Fruit fly (Drosophila melanogaster) whole organism, embryonic: Measurements from ENCODE around the gene CG43093.
A peak's percentile ranks its signal among the peaks of the same experiment; 100 is the strongest.

Source experiments
- Ada2b ChIP-seq: fragments of 200-800 bp; sonication (Bioruptor generic); IDR thresholded peaks from 2 replicates; pipeline ENCODE4 v1.3.6; 2022; ENCODE audit warnings: missing biosample characterization, missing genetic modification characterization
- Antp ChIP-seq: fragments of 200-800 bp; sonication (Bioruptor generic); optimal IDR thresholded peaks from 3 replicates; lab custom pipeline; 2016; ENCODE audit warnings: missing biosample characterization, missing genetic modification characterization
- Blimp-1 ChIP-seq: fragments of 200-800 bp; sonication (Bioruptor generic); optimal IDR thresholded peaks from 3 replicates; lab custom pipeline; 2018; ENCODE audit warnings: missing biosample characterization, missing genetic modification characterization, mild to moderate bottlenecking, moderate library complexity, missing genetic modification reagents
- BtbVII ChIP-seq: fragments of 200-800 bp; sonication (Bioruptor generic); optimal IDR thresholded peaks from 3 replicates; lab custom pipeline; 2017; ENCODE audit warnings: missing biosample characterization, mild to moderate bottlenecking, missing genetic modification characterization
- CG10543 ChIP-seq: fragments of 200-800 bp; sonication (Bioruptor generic); optimal IDR thresholded peaks from 3 replicates; lab custom pipeline; 2017; ENCODE audit warnings: missing biosample characterization, mild to moderate bottlenecking, missing genetic modification characterization, moderate library complexity
- CG11247 ChIP-seq: fragments of 200-800 bp; sonication (Bioruptor generic); IDR thresholded peaks from 2 replicates; pipeline ENCODE4 v1.3.6; 2022; ENCODE audit warnings: missing biosample characterization, missing genetic modification characterization
- CG11398 ChIP-seq: fragments of 200-800 bp; sonication (Bioruptor generic); optimal IDR thresholded peaks from 2 replicates; lab custom pipeline; 2016; ENCODE audit warnings: missing biosample characterization, missing genetic modification characterization
- CG11504 ChIP-seq: fragments of 200-800 bp; sonication (Bioruptor generic); optimal IDR thresholded peaks from 3 replicates; lab custom pipeline; 2019; ENCODE audit warnings: missing biosample characterization, mild to moderate bottlenecking, missing genetic modification characterization, moderate library complexity
- CG12071 ChIP-seq: fragments of 200-800 bp; sonication (Bioruptor generic); optimal IDR thresholded peaks from 3 replicates; lab custom pipeline; 2018; ENCODE audit warnings: missing biosample characterization, mild to moderate bottlenecking, missing genetic modification characterization
- CG13424 ChIP-seq: fragments of 200-800 bp; sonication (Bioruptor generic); optimal IDR thresholded peaks from 2 replicates; lab custom pipeline; 2019; ENCODE audit warnings: missing biosample characterization, mild to moderate bottlenecking, missing genetic modification characterization, moderate library complexity
- CG14014 ChIP-seq: fragments of 200-800 bp; sonication (Bioruptor generic); IDR thresholded peaks from 2 replicates; pipeline ENCODE4 v1.3.6; 2022; ENCODE audit warnings: missing biosample characterization, missing genetic modification characterization
- CG17359 ChIP-seq: fragments of 200-800 bp; sonication (Bioruptor generic); optimal IDR thresholded peaks from 3 replicates; lab custom pipeline; 2018; ENCODE audit warnings: missing biosample characterization, mild to moderate bottlenecking, missing genetic modification characterization, moderate library complexity
- CG18599 ChIP-seq: fragments of 200-800 bp; sonication (Bioruptor generic); optimal IDR thresholded peaks from 3 replicates; lab custom pipeline; 2017; ENCODE audit warnings: missing biosample characterization, missing genetic modification characterization, mild to moderate bottlenecking, moderate library complexity, missing genetic modification reagents
- CG2712 ChIP-seq: fragments of 200-800 bp; optimal IDR thresholded peaks from 3 replicates; lab custom pipeline; 2019; ENCODE audit warnings: missing biosample characterization, mild to moderate bottlenecking, missing genetic modification characterization, moderate library complexity
- CG31441 ChIP-seq: fragments of 200-800 bp; sonication (Bioruptor generic); IDR thresholded peaks from 2 replicates; pipeline ENCODE4 v1.3.6; 2022; ENCODE audit warnings: missing biosample characterization, missing genetic modification characterization
- CG32532 ChIP-seq: fragments of 200-800 bp; sonication (Bioruptor generic); IDR thresholded peaks from 2 replicates; pipeline ENCODE4 v1.3.6; 2022; ENCODE audit warnings: missing biosample characterization, missing genetic modification characterization
- CG3847 ChIP-seq: fragments of 200-800 bp; sonication (Bioruptor generic); IDR thresholded peaks from 2 replicates; pipeline ENCODE4 v1.3.6; 2022; ENCODE audit warnings: missing biosample characterization, missing genetic modification characterization
- CG5245 ChIP-seq: fragments of 200-800 bp; sonication (Bioruptor generic); optimal IDR thresholded peaks from 3 replicates; lab custom pipeline; 2016; ENCODE audit warnings: missing biosample characterization, missing genetic modification characterization
- CrebB ChIP-seq: fragments of 200-800 bp; sonication (Bioruptor generic); optimal IDR thresholded peaks from 3 replicates; lab custom pipeline; 2018; ENCODE audit warnings: missing biosample characterization, mild to moderate bottlenecking, missing genetic modification characterization
- Dbx ChIP-seq: fragments of 200-800 bp; sonication (Bioruptor generic); IDR thresholded peaks from 3 replicates; pipeline ENCODE4 v1.3.6; 2022; ENCODE audit warnings: missing biosample characterization, missing genetic modification characterization
- Deaf1 ChIP-seq: fragments of 200-800 bp; optimal IDR thresholded peaks from 3 replicates; lab custom pipeline; 2019; ENCODE audit warnings: missing biosample characterization, mild to moderate bottlenecking, missing genetic modification characterization, moderate library complexity
- Drgx ChIP-seq: fragments of 200-800 bp; sonication (Bioruptor generic); IDR thresholded peaks from 2 replicates; pipeline ENCODE4 v1.3.6; 2022; ENCODE audit warnings: missing biosample characterization, missing genetic modification characterization
- E2f1 ChIP-seq: fragments of 200-800 bp; sonication (Bioruptor generic); IDR thresholded peaks from 2 replicates; pipeline ENCODE4 v1.3.6; 2022; ENCODE audit warnings: missing biosample characterization, missing genetic modification characterization
- Fer2 ChIP-seq: fragments of 200-800 bp; sonication (Bioruptor generic); optimal IDR thresholded peaks from 2 replicates; lab custom pipeline; 2018; ENCODE audit warnings: missing biosample characterization, mild to moderate bottlenecking, missing genetic modification characterization, moderate library complexity
- Jarid2 ChIP-seq: fragments of 200-800 bp; sonication (Bioruptor generic); optimal IDR thresholded peaks from 3 replicates; lab custom pipeline; 2017; ENCODE audit warnings: mild to moderate bottlenecking, missing biosample characterization, missing genetic modification reagents, missing genetic modification characterization
- NFAT ChIP-seq: fragments of 200-800 bp; sonication (Bioruptor generic); IDR thresholded peaks from 2 replicates; pipeline ENCODE4 v1.3.6; 2022; ENCODE audit warnings: missing biosample characterization, missing genetic modification characterization
- Nf-YC ChIP-seq: fragments of 200-800 bp; optimal IDR thresholded peaks from 3 replicates; lab custom pipeline; 2019; ENCODE audit warnings: missing biosample characterization, mild to moderate bottlenecking, missing genetic modification characterization, moderate library complexity
- PHDP ChIP-seq: fragments of 200-800 bp; sonication (Bioruptor generic); optimal IDR thresholded peaks from 3 replicates; lab custom pipeline; 2018; ENCODE audit warnings: missing biosample characterization, mild to moderate bottlenecking, missing genetic modification characterization, moderate library complexity
- Pdp1 ChIP-seq, 2 experiments: fragments of 200-800 bp; sonication (Bioruptor generic); optimal IDR thresholded peaks; 3 replicates each; lab custom pipeline; 2016; ENCODE audit warnings: missing biosample characterization in 2 of 2, missing genetic modification characterization in 2 of 2, mild to moderate bottlenecking in 1 of 2, moderate library complexity in 1 of 2
- Rfx ChIP-seq: fragments of 200-800 bp; sonication (Bioruptor generic); IDR thresholded peaks from 2 replicates; pipeline ENCODE4 v1.3.6; 2022; ENCODE audit warnings: missing biosample characterization, missing genetic modification characterization
- Stat92E ChIP-seq, 3 experiments: fragments of >200 bp in 2 of 3; fragments of 200-800 bp in 1 of 3; sonication (Bioruptor generic) in 1 of 3; optimal IDR thresholded peaks; 2 replicates each; lab custom pipeline; 2017 to 2019; ENCODE audit warnings: missing biosample characterization in 3 of 3, missing genetic modification characterization in 3 of 3, mild to moderate bottlenecking in 1 of 3, moderate library complexity in 1 of 3
- Xrp1 ChIP-seq: fragments of 200-800 bp; sonication (Bioruptor generic); IDR thresholded peaks from 2 replicates; pipeline ENCODE4 v1.3.6; 2022; ENCODE audit warnings: missing biosample characterization, missing genetic modification characterization
- bigmax ChIP-seq: fragments of 200-800 bp; sonication (Bioruptor generic); optimal IDR thresholded peaks from 2 replicates; lab custom pipeline; 2018; ENCODE audit warnings: missing biosample characterization, mild to moderate bottlenecking, missing genetic modification characterization
- bowl ChIP-seq: fragments of 200-800 bp; sonication (Bioruptor generic); IDR thresholded peaks from 2 replicates; pipeline ENCODE4 v1.3.6; 2022; ENCODE audit warnings: missing biosample characterization, missing genetic modification characterization
- chinmo ChIP-seq: fragments of 200-800 bp; sonication (Bioruptor generic); IDR thresholded peaks from 4 replicates; pipeline ENCODE4 v1.3.6; 2022; ENCODE audit warnings: missing biosample characterization, missing genetic modification characterization; ENCODE audit not compliant: partially characterized antibody
- ci ChIP-seq: fragments of 200-800 bp; sonication (Bioruptor generic); IDR thresholded peaks from 3 replicates; pipeline ENCODE4 v1.3.6; 2022; ENCODE audit warnings: missing biosample characterization, missing genetic modification characterization
- corto ChIP-seq: fragments of 200-800 bp; sonication (Bioruptor generic); optimal IDR thresholded peaks from 2 replicates; lab custom pipeline; 2016; ENCODE audit warnings: missing biosample characterization, mild to moderate bottlenecking, missing genetic modification characterization, moderate library complexity
- dysf ChIP-seq: fragments of 200-800 bp; sonication (Bioruptor generic); IDR thresholded peaks from 3 replicates; pipeline ENCODE4 v1.3.6; 2022; ENCODE audit warnings: missing biosample characterization, missing genetic modification characterization
- esg ChIP-seq: fragments of 200-800 bp; sonication (Bioruptor generic); conservative IDR thresholded peaks from 2 replicates; pipeline ENCODE4 v1.3.6; 2022; ENCODE audit warnings: missing biosample characterization, missing genetic modification characterization
- eve ChIP-seq, 2 experiments: fragments of >200 bp; optimal IDR thresholded peaks; 2 replicates each; lab custom pipeline; 2017; ENCODE audit warnings: missing biosample characterization in 2 of 2, missing genetic modification characterization in 2 of 2
- gcm ChIP-seq: fragments of 200-800 bp; sonication (Bioruptor generic); optimal IDR thresholded peaks from 2 replicates; lab custom pipeline; 2019; ENCODE audit warnings: missing biosample characterization, mild to moderate bottlenecking, missing genetic modification characterization, moderate library complexity
- nom ChIP-seq: fragments of 200-800 bp; sonication (Bioruptor generic); optimal IDR thresholded peaks from 2 replicates; lab custom pipeline; 2017; ENCODE audit warnings: missing biosample characterization, missing genetic modification characterization, mild to moderate bottlenecking, moderate library complexity, missing genetic modification reagents
- odd ChIP-seq: fragments of 200-800 bp; sonication (Bioruptor generic); optimal IDR thresholded peaks from 2 replicates; lab custom pipeline; 2017; ENCODE audit warnings: missing biosample characterization, mild to moderate bottlenecking, missing genetic modification characterization
- sim ChIP-seq: fragments of 200-800 bp; sonication (Bioruptor generic); IDR thresholded peaks from 2 replicates; pipeline ENCODE4 v1.3.6; 2022; ENCODE audit warnings: missing biosample characterization, missing genetic modification characterization
- sob ChIP-seq: fragments of 200-800 bp; sonication (Bioruptor generic); IDR thresholded peaks from 2 replicates; pipeline ENCODE4 v1.3.6; 2022; ENCODE audit warnings: missing biosample characterization, missing genetic modification characterization
- sug ChIP-seq: fragments of 200-800 bp; optimal IDR thresholded peaks from 2 replicates; lab custom pipeline; 2019; ENCODE audit warnings: missing biosample characterization, mild to moderate bottlenecking, missing genetic modification characterization, moderate library complexity
- twi ChIP-seq: fragments of 200-800 bp; optimal IDR thresholded peaks from 2 replicates; lab custom pipeline; 2019; ENCODE audit warnings: missing biosample characterization, mild to moderate bottlenecking, missing genetic modification characterization, moderate library complexity
- z ChIP-seq: fragments of 200-800 bp; sonication (Bioruptor generic); IDR thresholded peaks from 3 replicates; pipeline ENCODE4 v1.3.6; 2022; ENCODE audit warnings: missing biosample characterization, missing genetic modification characterization
- zen ChIP-seq: fragments of 200-800 bp; sonication (Bioruptor generic); optimal IDR thresholded peaks from 3 replicates; lab custom pipeline; 2018; ENCODE audit warnings: missing biosample characterization, mild to moderate bottlenecking, missing genetic modification characterization, moderate library complexity

CG43093 gene

dm6 chr3R:22781412-22781811 lies 11.3 kb upstream of the CG43093 start (continued):
- TF ChIP-seq CG2712 (tag; lab: Kevin White, UChicago) (peak; percentile 0), corto (GFP tag; lab: Kevin White, UChicago) (peak; percentile 28), CG11398 (GFP tag; lab: Kevin White, UChicago) (no peak), Stat92E (GFP tag; optimal IDR thresholded peaks at IDR 0.05; lab: Kevin White, UChicago) (peak in 1 of 3 experiments; percentile 36), Ada2b (GFP tag; lab: Robert Waterston, UW) (no peak), CG5245 (GFP tag; lab: Kevin White, UChicago) (no peak), Jarid2 (GFP tag; lab: Kevin White, UChicago) (peak; percentile 56), esg (GFP tag; lab: Robert Waterston, UW) (no peak), Rfx (GFP tag; lab: Robert Waterston, UW) (peak; percentile 29; the same call in 1 of the 2 replicates), Nf-YC (tag; lab: Kevin White, UChicago) (peak; percentile 18), CG14014 (peak; percentile 53; the same call in 1 of the 2 replicates), NFAT (GFP tag; lab: Robert Waterston, UW) (peak; percentile 60; the same call in 1 of the 2 replicates), CG32532 (GFP tag; lab: Robert Waterston, UW) (peak; percentile 63), bigmax (peak; percentile 43), nom (GFP tag; lab: Kevin White, UChicago) (peak; percentile 49), CG3847 (GFP tag; lab: Robert Waterston, UW) (peak; percentile 29; the same call in 1 of the 2 replicates), Antp (GFP tag; lab: Kevin White, UChicago) (no peak), PHDP (peak; percentile 11), bowl (peak; percentile 58; the same call in 1 of the 2 replicates), Dbx (GFP tag; lab: Robert Waterston, UW) (peak; percentile 36; the same call in 2 of the 3 replicates), z (GFP tag; lab: Robert Waterston, UW) (peak; percentile 46; the same call in 1 of the 3 replicates), chinmo (GFP tag; lab: Robert Waterston, UW) (peak; percentile 91), CG13424 (peak; percentile 2), Blimp-1 (peak; percentile 29), E2f1 (GFP tag; lab: Robert Waterston, UW) (no peak), Deaf1 (tag; lab: Kevin White, UChicago) (peak; percentile 97), zen (tag; lab: Kevin White, UChicago) (peak; percentile 8), sob (GFP tag; lab: Robert Waterston, UW) (peak; percentile 67; the same call in 1 of the 2 replicates), odd (GFP tag; lab: Kevin White, UChicago) (peak; percentile 14), CG11504 (tag; lab: Kevin White, UChicago) (peak; percentile 59), CG18599 (GFP tag; lab: Kevin White, UChicago) (no peak), CG10543 (GFP tag; lab: Kevin White, UChicago) (peak; percentile 45), eve (GFP tag; optimal IDR thresholded peaks at IDR 0.05; lab: Kevin White, UChicago) (no peak), CG11247 (0 out of 2 replicates have a peak, but pooled peaks have one; percentile 11), Xrp1 (GFP tag; lab: Robert Waterston, UW) (peak; percentile 32), gcm (GFP tag; lab: Kevin White, UChicago) (peak; percentile 2), Drgx (GFP tag; lab: Robert Waterston, UW) (peak; percentile 80), ci (GFP tag; lab: Robert Waterston, UW) (peak; percentile 83; the same call in 2 of the 3 replicates), sim (no peak), Fer2 (tag; lab: Kevin White, UChicago) (no peak), CG12071 (GFP tag; lab: Kevin White, UChicago) (peak; percentile 27), twi (tag; lab: Kevin White, UChicago) (peak; percentile 14), Pdp1 (GFP tag; optimal IDR thresholded peaks at IDR 0.05; lab: Kevin White, UChicago) (peak in 1 of 2 experiments; percentile 93), dysf (GFP tag; lab: Robert Waterston, UW) (0 out of 3 replicates have a peak, but pooled peaks have one; percentile 19), sug (tag; lab: Kevin White, UChicago) (peak; percentile 5), CG31441 (0 out of 2 replicates have a peak, but pooled peaks have one; percentile 17), CG17359 (peak; percentile 2), CrebB (tag; lab: Kevin White, UChicago) (peak; percentile 11), BtbVII (GFP tag; lab: Kevin White, UChicago) (no peak)
